Worm (Caenorhabditis elegans): Measurements from ENCODE around the gene C30G12.4.

ce11 chrII:7269783-7270182 lies 7.8 kb downstream of the C30G12.4 start:
- TF ChIP-seq nhr-85 (tag) (no peak), fkh-10 (GFP tag; optimal IDR thresholded peaks at IDR 0.05) (no peak)

Measured in whole organism, L1 larva.